Worm (Caenorhabditis elegans): Measurements from ENCODE around the gene ubh-2.
A peak's percentile ranks its signal among the peaks of the same experiment; 100 is the strongest.

DNA sequence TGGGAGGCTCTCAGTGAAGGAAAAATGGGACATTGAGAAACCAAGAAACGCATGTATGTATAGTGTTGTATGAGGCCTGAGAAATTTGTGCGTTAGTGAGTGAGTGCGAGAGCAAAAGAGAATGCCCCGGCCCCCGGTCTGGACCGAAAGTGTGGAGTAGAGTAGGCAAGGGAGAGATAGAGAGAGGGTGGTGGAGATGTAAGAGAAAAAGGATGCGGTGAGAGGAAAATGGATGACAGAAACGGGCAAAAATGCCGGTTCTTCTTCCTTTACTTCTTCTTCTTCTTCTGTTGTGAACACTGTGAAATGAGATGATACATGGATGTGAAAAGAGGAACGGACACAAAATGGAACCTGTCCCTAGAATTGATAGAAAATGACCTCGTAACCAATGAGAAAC lies 28.7 kb upstream of the ubh-2 start:
- no peak for TF ChIP-seq med-1 (GFP tag; optimal IDR thresholded peaks at IDR 0.05; ENCODE audit: insufficient read depth)
- TF ChIP-seq flt-1 (GFP tag; IDR thresholded peaks at IDR 0.05): 0 out of 2 replicates have a peak, but pooled peaks have one; percentile 42
- TF ChIP-seq klf-2 (GFP tag; conservative IDR thresholded peaks at IDR 0.05): no peak
- TF ChIP-seq ztf-29 (GFP tag; IDR thresholded peaks at IDR 0.05): no peak
